Worm (Caenorhabditis elegans) whole organism, early embryonic: ENCODE data around the gene F40A3.7.

Experiments used
- B0310.2 ChIP-seq: sonication (generic microtip); optimal IDR thresholded peaks from 2 replicates; lab custom pipeline; 2016; ENCODE audit warnings: mild to moderate bottlenecking, missing genetic modification characterization, missing compliant biosample characterization
- ama-1 ChIP-seq: fragments of 150-350 bp; optimal IDR thresholded peaks from 2 replicates; lab custom pipeline; 2014
- ceh-36 ChIP-seq: sonication (generic microtip); optimal IDR thresholded peaks from 2 replicates; lab custom pipeline; 2016; ENCODE audit warnings: missing genetic modification characterization, inconsistent platforms, missing compliant biosample characterization
- ets-7 ChIP-seq: sonication (generic microtip); optimal IDR thresholded peaks from 2 replicates; lab custom pipeline; 2016; ENCODE audit warnings: missing genotype, missing genetic modification characterization, missing compliant biosample characterization
- flt-1 ChIP-seq: fragments of 200-800 bp; sonication (Bioruptor generic); IDR thresholded peaks from 2 replicates; pipeline ENCODE4 v1.3.6; 2022; ENCODE audit warnings: missing genetic modification characterization, missing compliant biosample characterization
- hnd-1 ChIP-seq: sonication (generic microtip); optimal IDR thresholded peaks from 2 replicates; lab custom pipeline; 2016; ENCODE audit warnings: missing genetic modification characterization, missing compliant biosample characterization

ce11 chrV:7848251-7848650 lies 51.4 kb downstream of the F40A3.7 start:
- TF ChIP-seq ceh-36 (tag; lab: Kevin White, UChicago) (no peak), B0310.2 (tag; lab: Kevin White, UChicago) (no peak), ama-1 (lab: Kevin White, UChicago) (no peak), ets-7 (tag; lab: Kevin White, UChicago) (no peak), flt-1 (no peak), hnd-1 (tag; lab: Kevin White, UChicago) (no peak)
